Worm (Caenorhabditis elegans) whole organism, young adult: ENCODE data around the gene Y108G3AL.2.

Experiments
- B0336.3 ChIP-seq: fragments of 200-800 bp; sonication (Bioruptor generic); IDR thresholded peaks from 2 replicates; pipeline ENCODE4 v1.3.6; 2022; ENCODE audit warnings: missing genetic modification characterization, missing compliant biosample characterization
- F57A8.1 ChIP-seq: fragments of 200-800 bp; sonication (Bioruptor generic); optimal IDR thresholded peaks from 2 replicates; lab custom pipeline; 2018; ENCODE audit warnings: mild to moderate bottlenecking, missing genetic modification characterization, moderate library complexity, missing compliant biosample characterization
- dox-1 ChIP-seq: fragments of 200-800 bp; sonication (Bioruptor generic); IDR thresholded peaks from 2 replicates; pipeline ENCODE4 v1.3.6; 2022; ENCODE audit warnings: missing genetic modification reagents, missing genetic modification characterization, missing compliant biosample characterization
- let-607 ChIP-seq, 2 experiments: fragments of 200-800 bp in 1 of 2; sonication (Bioruptor generic) in 1 of 2; sonication (generic microtip) in 1 of 2; optimal IDR thresholded peaks; 2 replicates each; lab custom pipeline; 2016 to 2018; ENCODE audit warnings: mild to moderate bottlenecking in 2 of 2, missing compliant biosample characterization in 2 of 2, missing genetic modification characterization in 2 of 2, moderate library complexity in 2 of 2, missing genotype in 1 of 2
- snpc-4 ChIP-seq, 5 experiments: fragments of 150-350 bp in 1 of 5; sonication (generic microtip) in 4 of 5; optimal IDR thresholded peaks; 2 replicates each; lab custom pipeline; 2014 to 2018; ENCODE audit warnings: missing genetic modification characterization in 5 of 5, missing biosample characterization in 3 of 5, antibody characterized with exemption in 2 of 5, mild to moderate bottlenecking in 2 of 5, missing compliant biosample characterization in 2 of 5, missing genotype in 2 of 5, moderate library complexity in 2 of 5, missing genetic modification reagents in 1 of 5

DNA sequence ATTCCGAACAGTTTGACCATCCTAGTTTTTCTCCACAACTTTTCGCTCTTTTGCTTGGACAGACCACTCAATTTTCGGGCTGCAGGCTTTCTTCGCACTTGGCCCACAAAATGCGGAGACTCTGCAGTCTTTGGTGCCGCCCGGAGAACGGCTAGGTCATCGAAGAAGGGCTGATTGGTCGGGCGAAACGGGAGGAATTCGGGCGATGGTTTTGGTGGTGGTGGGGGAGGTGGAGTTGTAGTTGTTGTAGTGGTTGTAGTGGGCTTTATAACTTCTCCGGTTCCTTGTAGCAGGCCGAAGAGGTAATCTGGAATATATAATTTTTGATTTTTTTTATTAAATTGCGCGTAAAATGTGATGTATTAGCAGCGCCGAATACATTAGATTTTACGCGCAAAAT is 29.1 kb upstream of the Y108G3AL.2 start:
- no peak for TF ChIP-seq snpc-4 (GFP tag; optimal IDR thresholded peaks at IDR 0.05; lab: Kevin White, UChicago)
- no peak for TF ChIP-seq snpc-4 (tag; optimal IDR thresholded peaks at IDR 0.05; lab: Kevin White, UChicago)
- TF ChIP-seq B0336.3 (GFP tag; lab: Robert Waterston, UW): no peak
- TF ChIP-seq let-607 (tag; optimal IDR thresholded peaks at IDR 0.05; lab: Kevin White, UChicago): no peak
- no peak for TF ChIP-seq F57A8.1 (GFP tag; lab: Kevin White, UChicago)
- TF ChIP-seq dox-1: no peak
